Worm (Caenorhabditis elegans) whole organism, L1 larva: ENCODE data around the gene sru-28.

Experiments used
- C04F5.9 ChIP-seq: sonication (generic microtip); optimal IDR thresholded peaks from 2 replicates; lab custom pipeline; 2016; ENCODE audit warnings: missing genetic modification characterization, missing compliant biosample characterization
- C16A3.4 ChIP-seq: fragments of 150-350 bp; optimal IDR thresholded peaks from 2 replicates; lab custom pipeline; 2014; ENCODE audit warnings: missing biosample characterization, missing genetic modification characterization
- C34B4.2 ChIP-seq: sonication (generic microtip); optimal IDR thresholded peaks from 2 replicates; lab custom pipeline; 2017; ENCODE audit warnings: mild to moderate bottlenecking, missing genetic modification characterization, missing compliant biosample characterization
- F16B12.6 ChIP-seq: fragments of 150-350 bp; optimal IDR thresholded peaks from 2 replicates; lab custom pipeline; 2014; ENCODE audit warnings: missing biosample characterization, missing genetic modification characterization
- Y116A8C.19 ChIP-seq: sonication (generic microtip); optimal IDR thresholded peaks from 2 replicates; lab custom pipeline; 2016; ENCODE audit warnings: missing compliant biosample characterization, missing genetic modification characterization, borderline replicate concordance
- alr-1 ChIP-seq: fragments of 200-800 bp; sonication (Bioruptor generic); optimal IDR thresholded peaks from 2 replicates; lab custom pipeline; 2018; ENCODE audit warnings: borderline replicate concordance, mild to moderate bottlenecking, missing genetic modification characterization, missing compliant biosample characterization
- aly-2 ChIP-seq: fragments of 150-350 bp; optimal IDR thresholded peaks from 2 replicates; lab custom pipeline; 2014; ENCODE audit warnings: missing biosample characterization, missing genetic modification characterization
- ama-1 ChIP-seq: fragments of 150-350 bp; optimal IDR thresholded peaks from 2 replicates; lab custom pipeline; 2014
- ceh-63 ChIP-seq: fragments of 200-800 bp; sonication (Bioruptor generic); optimal IDR thresholded peaks from 2 replicates; lab custom pipeline; 2018; ENCODE audit warnings: mild to moderate bottlenecking, missing genetic modification characterization, missing compliant biosample characterization
- ceh-8 ChIP-seq: fragments of 200-800 bp; sonication (Bioruptor generic); optimal IDR thresholded peaks from 2 replicates; lab custom pipeline; 2018; ENCODE audit warnings: mild to moderate bottlenecking, missing genetic modification characterization, moderate library complexity, missing compliant biosample characterization
- ceh-82 ChIP-seq, 3 experiments: fragments of 150-350 bp in 1 of 3; sonication (generic microtip) in 2 of 3; optimal IDR thresholded peaks; 2 replicates each; lab custom pipeline; 2014 to 2017; ENCODE audit warnings: missing biosample characterization in 3 of 3, missing genetic modification characterization in 3 of 3
- ceh-90 ChIP-seq: sonication (generic microtip); optimal IDR thresholded peaks from 2 replicates; lab custom pipeline; 2016; ENCODE audit warnings: missing genetic modification characterization, missing compliant biosample characterization
- dpl-1 ChIP-seq, 3 experiments: fragments of 150-350 bp in 2 of 3; sonication (generic microtip) in 1 of 3; optimal IDR thresholded peaks; 2 replicates each; lab custom pipeline; 2014 to 2017; ENCODE audit warnings: missing biosample characterization in 3 of 3, missing genetic modification characterization in 3 of 3, missing genetic modification reagents in 3 of 3
- dsc-1 ChIP-seq: sonication (generic microtip); optimal IDR thresholded peaks from 2 replicates; lab custom pipeline; 2016; ENCODE audit warnings: mild to moderate bottlenecking, missing genetic modification characterization, missing compliant biosample characterization
- egl-13 ChIP-seq: sonication (generic microtip); optimal IDR thresholded peaks from 2 replicates; lab custom pipeline; 2016; ENCODE audit warnings: missing genotype, missing genetic modification reagents, missing genetic modification characterization, missing compliant biosample characterization
- egl-27 ChIP-seq, 2 experiments: fragments of 150-350 bp in 1 of 2; sonication (generic microtip); optimal IDR thresholded peaks; 3 replicates each; lab custom pipeline; 2017 to 2018; ENCODE audit warnings: missing biosample characterization in 2 of 2, missing genetic modification characterization in 2 of 2, missing genetic modification reagents in 2 of 2
- elt-3 ChIP-seq, 6 experiments: fragments of 150-350 bp in 1 of 6; sonication (generic microtip); optimal IDR thresholded peaks; 2 replicates each; lab custom pipeline; 2017 to 2018; ENCODE audit warnings: missing biosample characterization in 6 of 6, missing genetic modification characterization in 6 of 6, inconsistent platforms in 1 of 6
- ets-5 ChIP-seq: fragments of 200-800 bp; sonication (Bioruptor generic); IDR thresholded peaks from 2 replicates; pipeline ENCODE4 v1.3.6; 2022; ENCODE audit warnings: missing genetic modification characterization, missing compliant biosample characterization
- fkh-8 ChIP-seq: sonication (generic microtip); optimal IDR thresholded peaks from 2 replicates; lab custom pipeline; 2016; ENCODE audit warnings: mild to moderate bottlenecking, missing genetic modification characterization, missing compliant biosample characterization
- fos-1 ChIP-seq: fragments of 150-350 bp; optimal IDR thresholded peaks from 2 replicates; lab custom pipeline; 2014; ENCODE audit warnings: missing biosample characterization, missing genetic modification characterization
- grh-1 ChIP-seq: fragments of 200-800 bp; sonication (Bioruptor generic); IDR thresholded peaks from 2 replicates; pipeline ENCODE4 v1.3.6; 2022; ENCODE audit warnings: missing genetic modification reagents, missing genetic modification characterization, missing compliant biosample characterization
- hlh-17 ChIP-seq: fragments of 200-800 bp; sonication (Bioruptor generic); optimal IDR thresholded peaks from 2 replicates; lab custom pipeline; 2018; ENCODE audit warnings: missing genetic modification characterization, mild to moderate bottlenecking, missing compliant biosample characterization, moderate library complexity, borderline replicate concordance
- irx-1 ChIP-seq: sonication (generic microtip); optimal IDR thresholded peaks from 2 replicates; lab custom pipeline; 2016; ENCODE audit warnings: missing genetic modification characterization, missing compliant biosample characterization
- lin-13 ChIP-seq: fragments of 150-350 bp; optimal IDR thresholded peaks from 2 replicates; lab custom pipeline; 2014; ENCODE audit warnings: missing biosample characterization, missing genetic modification reagents, missing genetic modification characterization
- lin-35 ChIP-seq, 2 experiments: fragments of 150-350 bp; optimal IDR thresholded peaks; 2 replicates each; lab custom pipeline; 2014; ENCODE audit warnings: missing biosample characterization in 2 of 2, missing genetic modification characterization in 2 of 2, missing genetic modification reagents in 2 of 2
- mab-9 ChIP-seq: fragments of 200-800 bp; sonication (Bioruptor generic); IDR thresholded peaks from 2 replicates; pipeline ENCODE4 v1.3.6; 2022; ENCODE audit warnings: missing genetic modification reagents, missing genetic modification characterization, missing compliant biosample characterization
- mdl-1 ChIP-seq, 2 experiments: fragments of 150-350 bp; optimal IDR thresholded peaks; 2 replicates each; lab custom pipeline; 2014 to 2017; ENCODE audit warnings: missing biosample characterization in 2 of 2, missing genetic modification characterization in 2 of 2, inconsistent platforms in 1 of 2
- mef-2 ChIP-seq: fragments of 150-350 bp; optimal IDR thresholded peaks from 2 replicates; lab custom pipeline; 2014; ENCODE audit warnings: missing biosample characterization, missing genetic modification characterization
- nhr-11 ChIP-seq: fragments of 150-350 bp; optimal IDR thresholded peaks from 2 replicates; lab custom pipeline; 2014; ENCODE audit warnings: missing biosample characterization, missing genetic modification characterization
- nhr-12 ChIP-seq: sonication (generic microtip); optimal IDR thresholded peaks from 2 replicates; lab custom pipeline; 2017; ENCODE audit warnings: missing biosample characterization, missing genetic modification characterization
- nhr-237 ChIP-seq: fragments of 150-350 bp; optimal IDR thresholded peaks from 2 replicates; lab custom pipeline; 2014; ENCODE audit warnings: missing biosample characterization, missing genetic modification characterization
- nhr-28 ChIP-seq: fragments of 150-350 bp; optimal IDR thresholded peaks from 2 replicates; lab custom pipeline; 2014; ENCODE audit warnings: missing biosample characterization, missing genetic modification characterization
- nhr-47 ChIP-seq: sonication (generic microtip); optimal IDR thresholded peaks from 2 replicates; lab custom pipeline; 2016; ENCODE audit warnings: mild to moderate bottlenecking, missing genetic modification characterization, moderate library complexity, missing compliant biosample characterization
- nhr-71 ChIP-seq: sonication (generic microtip); optimal IDR thresholded peaks from 2 replicates; lab custom pipeline; 2016; ENCODE audit warnings: mild to moderate bottlenecking, missing genetic modification characterization, moderate library complexity, missing compliant biosample characterization
- nhr-76 ChIP-seq: sonication (generic microtip); optimal IDR thresholded peaks from 2 replicates; lab custom pipeline; 2017; ENCODE audit warnings: missing biosample characterization, missing genetic modification characterization
- nhr-77 ChIP-seq: fragments of 150-350 bp; optimal IDR thresholded peaks from 2 replicates; lab custom pipeline; 2014; ENCODE audit warnings: missing biosample characterization, missing genetic modification characterization
- nhr-84 ChIP-seq: sonication (generic microtip); optimal IDR thresholded peaks from 2 replicates; lab custom pipeline; 2017; ENCODE audit warnings: missing biosample characterization, missing genetic modification characterization
- nhr-85 ChIP-seq: sonication (generic microtip); peaks from one replicate; lab custom pipeline; 2016; ENCODE audit warnings: missing genetic modification characterization, inconsistent platforms, missing compliant biosample characterization
- nhr-90 ChIP-seq: sonication (generic microtip); optimal IDR thresholded peaks from 2 replicates; lab custom pipeline; 2016; ENCODE audit warnings: mild to moderate bottlenecking, missing genetic modification characterization, missing compliant biosample characterization; ENCODE audit not compliant: poor library complexity
- pag-3 ChIP-seq: sonication (generic microtip); optimal IDR thresholded peaks from 2 replicates; lab custom pipeline; 2017; ENCODE audit warnings: missing genetic modification characterization, mild to moderate bottlenecking, missing compliant biosample characterization, antibody characterized with exemption, borderline replicate concordance; ENCODE audit not compliant: insufficient read depth
- pax-3 ChIP-seq: fragments of 200-800 bp; sonication (Bioruptor generic); optimal IDR thresholded peaks from 2 replicates; lab custom pipeline; 2018; ENCODE audit warnings: mild to moderate bottlenecking, missing genetic modification characterization, moderate library complexity, missing compliant biosample characterization
- snpc-4 ChIP-seq: fragments of 150-350 bp; optimal IDR thresholded peaks from 2 replicates; lab custom pipeline; 2014; ENCODE audit warnings: missing biosample characterization, missing genetic modification characterization
- sox-4 ChIP-seq: sonication (generic microtip); optimal IDR thresholded peaks from 2 replicates; lab custom pipeline; 2016; ENCODE audit warnings: missing genetic modification characterization, missing compliant biosample characterization
- sptf-1 ChIP-seq: fragments of 150-350 bp; optimal IDR thresholded peaks from 2 replicates; lab custom pipeline; 2014; ENCODE audit warnings: missing biosample characterization, missing genetic modification characterization
- sup-37 ChIP-seq: fragments of 200-800 bp; sonication (Bioruptor generic); optimal IDR thresholded peaks from 2 replicates; lab custom pipeline; 2018; ENCODE audit warnings: mild to moderate bottlenecking, missing genetic modification characterization, missing compliant biosample characterization
- tbx-2 ChIP-seq: sonication (generic microtip); optimal IDR thresholded peaks from 2 replicates; lab custom pipeline; 2016; ENCODE audit warnings: missing genetic modification characterization, missing compliant biosample characterization
- tlp-1 ChIP-seq: fragments of 150-350 bp; optimal IDR thresholded peaks from 2 replicates; lab custom pipeline; 2014; ENCODE audit warnings: missing biosample characterization, missing genetic modification characterization
- unc-130 ChIP-seq: fragments of 150-350 bp; optimal IDR thresholded peaks from 2 replicates; lab custom pipeline; 2017; ENCODE audit warnings: missing biosample characterization, missing genetic modification characterization, inconsistent platforms
- unc-62 ChIP-seq: fragments of 150-350 bp; optimal IDR thresholded peaks from 2 replicates; lab custom pipeline; 2014; ENCODE audit warnings: missing biosample characterization, missing genetic modification reagents, missing genetic modification characterization
- unc-86 ChIP-seq: sonication (generic microtip); optimal IDR thresholded peaks from 2 replicates; lab custom pipeline; 2016; ENCODE audit warnings: missing genetic modification characterization, missing compliant biosample characterization
- unc-98 ChIP-seq: fragments of 200-800 bp; sonication (Bioruptor generic); IDR thresholded peaks from 2 replicates; pipeline ENCODE4 v1.3.6; 2022; ENCODE audit warnings: missing genetic modification characterization, missing compliant biosample characterization
- zag-1 ChIP-seq: fragments of 150-350 bp; optimal IDR thresholded peaks from 2 replicates; lab custom pipeline; 2014; ENCODE audit warnings: missing biosample characterization, missing genetic modification characterization
- ztf-4 ChIP-seq: fragments of 150-350 bp; optimal IDR thresholded peaks from 2 replicates; lab custom pipeline; 2014; ENCODE audit warnings: missing biosample characterization, missing genetic modification characterization

Gene sru-28

DNA sequence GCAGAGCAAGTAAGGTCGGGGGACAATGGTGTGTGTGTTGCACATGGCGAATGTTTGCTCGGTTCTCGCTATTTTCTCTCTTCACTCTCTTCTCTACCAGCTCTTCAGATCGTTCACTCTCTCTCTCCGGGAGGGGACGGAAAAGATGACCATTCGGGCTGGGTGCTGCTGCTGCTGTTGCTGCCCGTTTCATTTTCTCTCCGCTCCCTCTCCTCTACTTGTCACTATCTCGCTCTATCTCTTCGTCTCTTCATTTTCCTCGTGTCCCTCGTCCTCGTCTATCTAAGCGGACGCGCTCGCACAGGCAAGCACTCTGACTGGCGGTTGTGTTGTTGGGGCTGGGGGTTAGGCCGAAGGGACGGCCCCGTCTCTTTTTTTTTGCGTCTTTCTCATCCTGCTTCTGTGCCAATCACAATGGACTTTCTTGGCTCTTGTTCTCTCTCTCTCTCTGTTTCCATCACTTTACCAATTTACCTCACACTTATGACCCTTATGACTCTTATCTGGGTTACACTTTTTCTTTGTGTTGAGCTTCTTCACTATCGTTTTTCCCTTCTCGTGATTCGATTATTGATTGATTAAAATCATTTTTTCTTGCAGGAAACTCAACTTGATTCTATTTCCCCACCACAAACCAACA is 31.5 kb upstream of the sru-28 start, which contains the start of the genes F53E2.2 and unc-60:
Gene F53E2.2 (plus strand): TSS at position 601 of the 640 bp plus-strand sequence.
Gene unc-60 (plus strand): TSS at position 601 of the 640 bp plus-strand sequence.
- TF ChIP-seq nhr-77 (tag; lab: Kevin White, UChicago) (peak; percentile 59), nhr-85 (tag; lab: Kevin White, UChicago) (peak; percentile 74), egl-13 (tag; lab: Kevin White, UChicago) (no peak), sox-4 (no peak), unc-98 (GFP tag; lab: Robert Waterston, UW) (no peak), Y116A8C.19 (tag; lab: Kevin White, UChicago) (no peak), nhr-84 (tag; lab: Kevin White, UChicago) (no peak), C16A3.4 (tag; lab: Kevin White, UChicago) (peak; percentile 35), dpl-1 (GFP tag; optimal IDR thresholded peaks at IDR 0.05; lab: Kevin White, UChicago) (peak; percentile 2 to 35 (median 19)), C34B4.2 (tag; lab: Kevin White, UChicago) (no peak), ama-1 (lab: Kevin White, UChicago) (no peak), grh-1 (GFP tag; lab: Robert Waterston, UW) (no peak), nhr-237 (tag; lab: Kevin White, UChicago) (no peak), F16B12.6 (no peak), snpc-4 (no peak), C04F5.9 (no peak), ceh-90 (no peak), unc-130 (no peak), nhr-71 (tag; lab: Kevin White, UChicago) (peak; percentile 82), elt-3 (tag; optimal IDR thresholded peaks at IDR 0.05; lab: Kevin White, UChicago) (no peak), hlh-17 (GFP tag; lab: Kevin White, UChicago) (no peak), sptf-1 (tag; lab: Kevin White, UChicago) (no peak), mef-2 (tag; lab: Kevin White, UChicago) (no peak), nhr-28 (tag; lab: Kevin White, UChicago) (no peak), ceh-82 (tag; optimal IDR thresholded peaks at IDR 0.05; lab: Kevin White, UChicago) (peak in 2 of 3 experiments; percentile 69 to 78), mab-9 (GFP tag; lab: Robert Waterston, UW) (no peak; the same call in 1 of the 2 replicates), tlp-1 (tag; lab: Kevin White, UChicago) (no peak), ceh-8 (GFP tag; lab: Kevin White, UChicago) (no peak), nhr-11 (tag; lab: Kevin White, UChicago) (no peak), unc-62 (GFP tag; lab: Kevin White, UChicago) (no peak), pax-3 (no peak), mdl-1 (tag; optimal IDR thresholded peaks at IDR 0.05; lab: Kevin White, UChicago) (peak in 1 of 2 experiments; percentile 47), ets-5 (GFP tag; lab: Robert Waterston, UW) (no peak), egl-27 (tag; optimal IDR thresholded peaks at IDR 0.05; lab: Kevin White, UChicago) (peak; percentile 34 to 46), nhr-12 (tag; lab: Kevin White, UChicago) (no peak), dsc-1 (tag; lab: Kevin White, UChicago) (peak; percentile 46), zag-1 (tag; lab: Kevin White, UChicago) (no peak), ztf-4 (peak; percentile 72), irx-1 (tag; lab: Kevin White, UChicago) (peak; percentile 29), lin-35 (GFP tag; optimal IDR thresholded peaks at IDR 0.05; lab: Kevin White, UChicago) (peak; percentile 45 to 69), fos-1 (tag; lab: Kevin White, UChicago) (no peak), unc-86 (tag; lab: Kevin White, UChicago) (peak; percentile 65), nhr-76 (tag; lab: Kevin White, UChicago) (no peak), lin-13 (GFP tag; lab: Kevin White, UChicago) (peak; percentile 34), ceh-63 (GFP tag; lab: Kevin White, UChicago) (no peak), aly-2 (tag; lab: Kevin White, UChicago) (no peak), nhr-90 (tag; lab: Kevin White, UChicago) (peak; percentile 25), nhr-47 (tag; lab: Kevin White, UChicago) (peak; percentile 72), tbx-2 (tag; lab: Kevin White, UChicago) (peak; percentile 68), fkh-8 (tag; lab: Kevin White, UChicago) (peak; percentile 45), pag-3 (tag; lab: Kevin White, UChicago) (no peak), alr-1 (no peak), sup-37 (GFP tag; lab: Kevin White, UChicago) (no peak)
